Worm (Caenorhabditis elegans) whole organism, mixed stage, embryonic: ENCODE results near the gene str-3.

Experiments
- M03D4.4 ChIP-seq: sonication (generic microtip); optimal IDR thresholded peaks from 2 replicates; lab custom pipeline; 2017; ENCODE audit warnings: mild to moderate bottlenecking, missing genetic modification characterization, missing compliant biosample characterization
- bed-3 ChIP-seq: fragments of 200-800 bp; sonication (Bioruptor generic); optimal IDR thresholded peaks from 3 replicates; lab custom pipeline; 2018; ENCODE audit warnings: mild to moderate bottlenecking, missing genetic modification characterization, moderate library complexity, missing compliant biosample characterization
- blmp-1 ChIP-seq: fragments of 150-350 bp; optimal IDR thresholded peaks from 2 replicates; lab custom pipeline; 2014; ENCODE audit warnings: missing biosample characterization, missing genetic modification characterization
- ceh-39 ChIP-seq: fragments of 150-350 bp; optimal IDR thresholded peaks from 2 replicates; lab custom pipeline; 2014; ENCODE audit warnings: missing biosample characterization, missing genetic modification characterization
- ceh-43 ChIP-seq: fragments of 200-800 bp; sonication (Bioruptor generic); optimal IDR thresholded peaks from 2 replicates; lab custom pipeline; 2018; ENCODE audit warnings: mild to moderate bottlenecking, missing genetic modification characterization, moderate library complexity, missing compliant biosample characterization
- ces-1 ChIP-seq: fragments of 150-350 bp; optimal IDR thresholded peaks from 2 replicates; lab custom pipeline; 2014; ENCODE audit warnings: missing biosample characterization, missing genetic modification reagents, missing genetic modification characterization
- cnd-1 ChIP-seq: fragments of 200-800 bp; sonication (Bioruptor generic); optimal IDR thresholded peaks from 2 replicates; lab custom pipeline; 2018; ENCODE audit warnings: mild to moderate bottlenecking, missing genetic modification characterization, missing compliant biosample characterization
- elt-1 ChIP-seq: sonication (generic microtip); optimal IDR thresholded peaks from 2 replicates; lab custom pipeline; 2017; ENCODE audit warnings: missing genetic modification characterization, mild to moderate bottlenecking, missing compliant biosample characterization, antibody characterized with exemption, moderate library complexity, borderline replicate concordance; ENCODE audit not compliant: insufficient read depth
- elt-3 ChIP-seq: fragments of 150-350 bp; optimal IDR thresholded peaks from 2 replicates; lab custom pipeline; 2014; ENCODE audit warnings: missing biosample characterization, missing genetic modification characterization
- flh-1 ChIP-seq: fragments of 200-800 bp; sonication (Bioruptor generic); optimal IDR thresholded peaks from 2 replicates; lab custom pipeline; 2018; ENCODE audit warnings: mild to moderate bottlenecking, missing genetic modification characterization, moderate library complexity, missing compliant biosample characterization
- ham-2 ChIP-seq: fragments of 200-800 bp; sonication (Bioruptor generic); optimal IDR thresholded peaks from 2 replicates; lab custom pipeline; 2018; ENCODE audit warnings: mild to moderate bottlenecking, missing genetic modification characterization, missing compliant biosample characterization
- hlh-1 ChIP-seq: fragments of 150-350 bp; optimal IDR thresholded peaks from 2 replicates; lab custom pipeline; 2014; ENCODE audit warnings: missing biosample characterization, missing genetic modification reagents, missing genetic modification characterization
- lin-13 ChIP-seq: fragments of 150-350 bp; optimal IDR thresholded peaks from 2 replicates; lab custom pipeline; 2014; ENCODE audit warnings: missing biosample characterization, missing genetic modification characterization
- lin-32 ChIP-seq: fragments of 200-800 bp; sonication (Bioruptor generic); optimal IDR thresholded peaks from 2 replicates; lab custom pipeline; 2018; ENCODE audit warnings: mild to moderate bottlenecking, missing genetic modification characterization, missing compliant biosample characterization
- lsy-2 ChIP-seq: fragments of 150-350 bp; optimal IDR thresholded peaks from 2 replicates; lab custom pipeline; 2014; ENCODE audit warnings: missing biosample characterization, missing genetic modification characterization
- mep-1 ChIP-seq: fragments of 150-350 bp; optimal IDR thresholded peaks from 2 replicates; lab custom pipeline; 2017; ENCODE audit warnings: missing biosample characterization, missing genetic modification reagents, missing genetic modification characterization, inconsistent platforms
- nhr-12 ChIP-seq: fragments of 150-350 bp; optimal IDR thresholded peaks from 2 replicates; lab custom pipeline; 2014; ENCODE audit warnings: missing biosample characterization, missing genetic modification characterization
- nhr-2 ChIP-seq: fragments of 150-350 bp; optimal IDR thresholded peaks from 2 replicates; lab custom pipeline; 2014; ENCODE audit warnings: missing biosample characterization, missing genetic modification characterization
- nhr-237 ChIP-seq: fragments of 150-350 bp; optimal IDR thresholded peaks from 2 replicates; lab custom pipeline; 2014; ENCODE audit warnings: missing biosample characterization, missing genetic modification characterization
- nhr-28 ChIP-seq: fragments of 150-350 bp; optimal IDR thresholded peaks from 2 replicates; lab custom pipeline; 2014; ENCODE audit warnings: missing biosample characterization, missing genetic modification characterization
- nhr-76 ChIP-seq: sonication (generic microtip); optimal IDR thresholded peaks from 2 replicates; lab custom pipeline; 2017; ENCODE audit warnings: missing biosample characterization, missing genetic modification characterization
- pha-4 ChIP-seq: fragments of 150-350 bp; optimal IDR thresholded peaks from 2 replicates; lab custom pipeline; 2018; ENCODE audit warnings: missing biosample characterization, missing genetic modification reagents, missing genetic modification characterization
- sem-2 ChIP-seq: fragments of 200-800 bp; sonication (Bioruptor generic); optimal IDR thresholded peaks from 2 replicates; lab custom pipeline; 2018; ENCODE audit warnings: mild to moderate bottlenecking, missing genetic modification characterization, missing compliant biosample characterization
- snpc-4 ChIP-seq: fragments of 150-350 bp; optimal IDR thresholded peaks from 2 replicates; lab custom pipeline; 2014; ENCODE audit warnings: missing biosample characterization, missing genetic modification characterization
- sptf-1 ChIP-seq: sonication (generic microtip); optimal IDR thresholded peaks from 2 replicates; lab custom pipeline; 2017; ENCODE audit warnings: mild to moderate bottlenecking, missing genetic modification characterization, moderate library complexity, missing compliant biosample characterization
- unc-120 ChIP-seq: sonication (generic microtip); optimal IDR thresholded peaks from 2 replicates; lab custom pipeline; 2017; ENCODE audit warnings: missing genetic modification characterization, missing compliant biosample characterization; ENCODE audit not compliant: poor library complexity, severe bottlenecking
- unc-39 ChIP-seq: fragments of 150-350 bp; optimal IDR thresholded peaks from 2 replicates; lab custom pipeline; 2014; ENCODE audit warnings: missing biosample characterization, missing genetic modification characterization
- unc-62 ChIP-seq: fragments of 150-350 bp; optimal IDR thresholded peaks from 2 replicates; lab custom pipeline; 2014; ENCODE audit warnings: missing biosample characterization, missing genetic modification reagents, missing genetic modification characterization
- zip-8 ChIP-seq: fragments of 150-350 bp; optimal IDR thresholded peaks from 2 replicates; lab custom pipeline; 2014; ENCODE audit warnings: missing biosample characterization, missing genetic modification characterization
- ztf-11 ChIP-seq: fragments of 150-350 bp; optimal IDR thresholded peaks from 2 replicates; lab custom pipeline; 2014; ENCODE audit warnings: missing biosample characterization, missing genetic modification characterization

str-3 gene

DNA sequence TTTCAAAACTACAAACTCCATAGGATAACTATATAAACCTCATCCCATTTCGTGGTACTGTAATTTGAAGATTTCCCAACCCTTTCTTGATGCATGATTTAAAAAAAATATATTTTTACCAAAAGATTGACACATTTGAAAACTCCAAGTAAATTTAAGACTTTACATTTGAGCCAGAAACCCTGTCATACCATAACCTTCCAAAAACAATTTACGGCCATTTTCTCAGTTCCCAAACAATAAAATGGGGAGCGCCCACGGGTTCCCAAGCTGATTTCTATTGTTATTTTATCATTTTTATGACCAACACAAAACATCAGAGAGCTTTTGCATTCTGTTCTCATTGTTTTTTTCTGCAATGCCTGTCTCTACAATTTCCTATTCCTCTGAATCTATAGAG is 12.5 kb upstream of the str-3 start, which contains the start of gene clc-9:
Gene clc-9, plus strand, starts transcription at position 301 of the 400 bp plus-strand sequence.
- TF ChIP-seq ham-2 (GFP tag; lab: Kevin White, UChicago) (no peak), pha-4 (no peak), M03D4.4 (tag; lab: Kevin White, UChicago) (no peak), lin-13 (tag; lab: Kevin White, UChicago) (no peak), ceh-39 (tag; lab: Kevin White, UChicago) (no peak), nhr-76 (no peak), unc-39 (tag; lab: Kevin White, UChicago) (no peak), nhr-12 (tag; lab: Kevin White, UChicago) (no peak), ztf-11 (tag; lab: Kevin White, UChicago) (no peak), ces-1 (GFP tag; lab: Kevin White, UChicago) (no peak), snpc-4 (tag; lab: Kevin White, UChicago) (no peak)

DNA sequence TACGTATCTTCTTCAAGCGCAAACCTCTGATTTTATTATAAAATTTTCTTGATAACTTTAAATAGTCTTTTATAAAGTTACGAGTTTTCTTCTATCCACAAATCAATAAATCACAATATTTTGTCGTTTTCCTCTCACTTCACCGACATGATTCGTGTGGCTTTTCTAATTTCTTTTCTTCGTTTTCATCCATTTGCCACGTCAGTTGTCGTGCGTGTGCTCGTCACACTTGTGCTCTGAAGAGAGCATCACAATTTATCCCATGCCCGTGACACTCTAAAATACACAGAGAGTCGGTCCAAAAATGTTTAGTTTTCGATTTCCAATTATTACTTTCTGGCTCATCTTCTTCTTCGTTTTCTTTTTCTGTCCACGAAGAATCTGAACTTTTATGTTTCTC is 11.7 kb upstream of the str-3 start:
- peak; percentile 75 for TF ChIP-seq hlh-1 (tag; lab: Kevin White, UChicago)
- no peak for TF ChIP-seq unc-120 (tag; lab: Kevin White, UChicago)

- TF ChIP-seq nhr-12 (tag; lab: Kevin White, UChicago), result no peak
- no peak for TF ChIP-seq sem-2
- TF ChIP-seq lin-32 (GFP tag; lab: Kevin White, UChicago), result no peak
- TF ChIP-seq pha-4, result peak; percentile 41
- peak; percentile 76 for TF ChIP-seq lsy-2 (tag; lab: Kevin White, UChicago)
- no peak for TF ChIP-seq zip-8 (tag; lab: Kevin White, UChicago)
- TF ChIP-seq nhr-237 (tag; lab: Kevin White, UChicago), result peak; percentile 33
- TF ChIP-seq nhr-28 (tag; lab: Kevin White, UChicago), result no peak
- TF ChIP-seq hlh-1 (tag; lab: Kevin White, UChicago), result peak; percentile 37
- TF ChIP-seq unc-62 (GFP tag; lab: Kevin White, UChicago), result no peak
- no peak for TF ChIP-seq nhr-2 (tag; lab: Kevin White, UChicago)
- TF ChIP-seq flh-1 (GFP tag; lab: Kevin White, UChicago), result no peak
- TF ChIP-seq M03D4.4 (tag; lab: Kevin White, UChicago), result no peak
- TF ChIP-seq blmp-1, result no peak
- no peak for TF ChIP-seq ham-2 (GFP tag; lab: Kevin White, UChicago)
- no peak for TF ChIP-seq elt-1 (tag; lab: Kevin White, UChicago)
- no peak for TF ChIP-seq sptf-1 (tag; lab: Kevin White, UChicago)
- TF ChIP-seq cnd-1 (tag; lab: Kevin White, UChicago), result no peak
- no peak for TF ChIP-seq elt-3 (tag; lab: Kevin White, UChicago)
- no peak for TF ChIP-seq bed-3 (GFP tag; lab: Kevin White, UChicago)
- TF ChIP-seq ceh-43, result no peak
- peak; percentile 10 for TF ChIP-seq ceh-39 (tag; lab: Kevin White, UChicago)
- peak; percentile 58 for TF ChIP-seq lin-13 (tag; lab: Kevin White, UChicago)
- no peak for TF ChIP-seq unc-120 (tag; lab: Kevin White, UChicago)
- TF ChIP-seq ces-1 (GFP tag; lab: Kevin White, UChicago), result peak; percentile 82
- peak; percentile 41 for TF ChIP-seq mep-1
Measured at ce11 chrIV:11110995-11111619, 10.9 kb upstream of the str-3 start, which contains the start of gene rps-5. rps-5 (minus strand) TSS chrIV:11111045.

DNA sequence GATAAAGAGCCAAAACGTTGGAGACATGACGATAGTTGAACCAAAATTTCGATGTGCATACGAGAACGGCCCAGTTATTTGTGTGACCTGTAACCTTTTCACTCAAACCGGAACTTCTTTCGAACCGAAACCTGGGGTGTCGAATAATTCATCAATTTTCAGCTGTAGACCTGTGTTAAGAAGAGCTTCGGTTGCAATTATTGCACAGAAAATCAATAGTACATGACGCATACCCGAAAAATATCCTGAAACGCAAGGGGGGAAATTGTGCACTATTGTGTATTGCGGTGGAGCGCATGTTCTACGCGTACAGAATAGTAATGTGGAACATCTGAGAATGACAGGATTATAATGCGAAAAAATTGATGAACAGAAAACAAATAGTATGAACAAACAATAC is 9.6 kb upstream of the str-3 start, which contains the start of gene pigk-1:
Gene pigk-1, minus strand, starts transcription at position 248 of the 400 bp plus-strand sequence.
- TF ChIP-seq nhr-12 (tag; lab: Kevin White, UChicago) (no peak), sptf-1 (tag; lab: Kevin White, UChicago) (no peak), unc-39 (tag; lab: Kevin White, UChicago) (no peak), ceh-43 (no peak), flh-1 (GFP tag; lab: Kevin White, UChicago) (no peak), nhr-28 (tag; lab: Kevin White, UChicago) (no peak), pha-4 (no peak), blmp-1 (no peak), zip-8 (tag; lab: Kevin White, UChicago) (no peak), nhr-237 (tag; lab: Kevin White, UChicago) (no peak), elt-3 (tag; lab: Kevin White, UChicago) (no peak), snpc-4 (tag; lab: Kevin White, UChicago) (no peak)
